Worm (Caenorhabditis elegans): Measurements from ENCODE around the gene rpm-1.

Gene rpm-1

DNA sequence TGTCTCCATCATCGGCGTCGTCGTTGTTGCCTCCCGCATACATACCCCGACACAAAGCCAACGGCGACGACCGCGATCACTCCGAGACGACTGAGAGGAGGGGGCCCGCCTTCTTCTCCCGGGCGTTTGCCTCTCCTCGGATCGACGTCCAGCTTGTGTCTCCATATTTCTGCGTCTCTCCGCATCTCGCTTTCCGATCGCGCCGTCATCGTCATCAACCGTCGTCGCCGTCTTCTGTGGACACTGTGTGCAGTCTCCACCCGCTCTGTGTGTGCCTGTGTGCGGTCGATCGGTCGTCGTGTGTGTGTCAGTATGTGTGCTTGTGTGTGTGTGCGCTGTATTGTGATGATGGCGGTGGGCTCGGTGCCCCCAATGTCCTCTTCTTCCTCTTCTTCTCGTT, 34.2 kb downstream of the rpm-1 start (continued):
- no peak for TF ChIP-seq arid-1 (GFP tag; conservative IDR thresholded peaks at IDR 0.05)
- no peak for TF ChIP-seq Y75B8A.6 (GFP tag; IDR thresholded peaks at IDR 0.05)
- TF ChIP-seq F49E8.2 (tag; optimal IDR thresholded peaks at IDR 0.05; ENCODE audit: borderline replicate concordance), result no peak
- TF ChIP-seq aha-1 (tag), result no peak
- no peak for TF ChIP-seq F37D6.2 (tag; optimal IDR thresholded peaks at IDR 0.05)
- peak; percentile 18; the same call in 1 of the 2 replicates for TF ChIP-seq dmd-6 (GFP tag; IDR thresholded peaks at IDR 0.05)
- no peak for TF ChIP-seq ztf-7 (tag; optimal IDR thresholded peaks at IDR 0.05)
- 0 out of 2 replicates have a peak, but pooled peaks have one; percentile 42 for TF ChIP-seq F44E2.7 (GFP tag; IDR thresholded peaks at IDR 0.05)
- TF ChIP-seq nhr-28 (tag; optimal IDR thresholded peaks at IDR 0.05), result peak; percentile 27
- TF ChIP-seq R02D3.7 (tag; optimal IDR thresholded peaks at IDR 0.05), result no peak
- no peak for TF ChIP-seq fos-1 (tag; optimal IDR thresholded peaks at IDR 0.05)
- TF ChIP-seq snpc-1.2 (GFP tag; IDR thresholded peaks at IDR 0.05), result no peak
- TF ChIP-seq dmd-9 (GFP tag; IDR thresholded peaks at IDR 0.05), result no peak
- TF ChIP-seq dmd-8 (GFP tag; IDR thresholded peaks at IDR 0.05), result no peak
- no peak for TF ChIP-seq fkh-10 (GFP tag; optimal IDR thresholded peaks at IDR 0.05)
- no peak for TF ChIP-seq ceh-20 (GFP tag; IDR thresholded peaks at IDR 0.05)
- no peak for TF ChIP-seq unc-39 (tag; optimal IDR thresholded peaks at IDR 0.05)
- no peak for TF ChIP-seq unc-130 (GFP tag; optimal IDR thresholded peaks at IDR 0.05)
- TF ChIP-seq zfp-3 (GFP tag; conservative IDR thresholded peaks at IDR 0.05), result 0 out of 2 replicates have a peak, but pooled peaks have one; percentile 39
- TF ChIP-seq hlh-11 (tag; optimal IDR thresholded peaks at IDR 0.05), result peak; percentile 84
- no peak for TF ChIP-seq ceh-82 (tag; optimal IDR thresholded peaks at IDR 0.05)
- TF ChIP-seq Y48G9A.11 (GFP tag; IDR thresholded peaks at IDR 0.05), result no peak
- TF ChIP-seq mxl-3 (GFP tag; optimal IDR thresholded peaks at IDR 0.05), result peak; percentile 24
- peak; percentile 12 for TF ChIP-seq nhr-102 (tag; optimal IDR thresholded peaks at IDR 0.05)
- peak; percentile 56 for TF ChIP-seq hlh-30 (tag; optimal IDR thresholded peaks at IDR 0.05; ENCODE audit: insufficient read depth)
- no peak for TF ChIP-seq ZK546.5 (tag; optimal IDR thresholded peaks at IDR 0.05)
- TF ChIP-seq mdl-1 (tag; optimal IDR thresholded peaks at IDR 0.05), result peak in 1 of 2 experiments; percentile 25
- TF ChIP-seq ZK337.2 (GFP tag; IDR thresholded peaks at IDR 0.05), result no peak
- peak in 1 of 2 experiments; percentile 23 for TF ChIP-seq hif-1 (tag; optimal IDR thresholded peaks at IDR 0.05)
- no peak for TF ChIP-seq ceh-32 (tag; optimal IDR thresholded peaks at IDR 0.05; ENCODE audit: poor library complexity)
- TF ChIP-seq daf-16 (GFP tag; optimal IDR thresholded peaks at IDR 0.05), result no peak
- peak; percentile 14 for TF ChIP-seq daf-16 (tag; optimal IDR thresholded peaks at IDR 0.05)
- TF ChIP-seq zag-1 (tag; optimal IDR thresholded peaks at IDR 0.05), result no peak
- TF ChIP-seq dve-1 (tag; optimal IDR thresholded peaks at IDR 0.05; ENCODE audit: insufficient read depth), result peak; percentile 70
- no peak for TF ChIP-seq ceh-62 (tag; optimal IDR thresholded peaks at IDR 0.05)
- TF ChIP-seq lir-3 (tag; optimal IDR thresholded peaks at IDR 0.05), result no peak
- peak; percentile 73 for TF ChIP-seq hmg-1.1 (GFP tag; IDR thresholded peaks at IDR 0.05)
- TF ChIP-seq D1046.2 (GFP tag; IDR thresholded peaks at IDR 0.05), result no peak
- no peak for TF ChIP-seq ama-1 (optimal IDR thresholded peaks at IDR 0.05)
- no peak for TF ChIP-seq nhr-48 (tag; optimal IDR thresholded peaks at IDR 0.05)
- 0 out of 2 replicates have a peak, but pooled peaks have one; percentile 29 for TF ChIP-seq php-3 (GFP tag; IDR thresholded peaks at IDR 0.05)
- no peak for TF ChIP-seq spr-1 (tag; optimal IDR thresholded peaks at IDR 0.05)
- no peak for TF ChIP-seq Y105C5A.15 (GFP tag; IDR thresholded peaks at IDR 0.05)
- TF ChIP-seq nhr-76 (tag; optimal IDR thresholded peaks at IDR 0.05), result no peak
- TF ChIP-seq cey-2 (tag; optimal IDR thresholded peaks at IDR 0.05; ENCODE audit: borderline replicate concordance, insufficient read depth), result no peak
- no peak for TF ChIP-seq zip-2 (tag; optimal IDR thresholded peaks at IDR 0.05)
- TF ChIP-seq nhr-42 (GFP tag; IDR thresholded peaks at IDR 0.05), result no peak
- TF ChIP-seq lsy-2 (tag; optimal IDR thresholded peaks at IDR 0.05), result no peak
- no peak for TF ChIP-seq lin-38 (GFP tag; IDR thresholded peaks at IDR 0.05)
- no peak for TF ChIP-seq vab-7 (GFP tag; IDR thresholded peaks at IDR 0.05)
- TF ChIP-seq zfp-2 (tag; optimal IDR thresholded peaks at IDR 0.05), result no peak
- TF ChIP-seq lin-15B (tag; optimal IDR thresholded peaks at IDR 0.05), result no peak

All from whole organism, L4 larva.